Fruit fly (Drosophila melanogaster) whole organism, prepupa: Measurements from ENCODE around the gene mthl7.

ENCODE experiments used
- Blimp-1 ChIP-seq: fragments of 200-800 bp; sonication (Bioruptor generic); optimal IDR thresholded peaks from 3 replicates; lab custom pipeline; 2017; ENCODE audit warnings: missing biosample characterization, missing genetic modification characterization, mild to moderate bottlenecking, moderate library complexity, missing genetic modification reagents
- CG10631 ChIP-seq: fragments of 200-800 bp; sonication (Bioruptor generic); optimal IDR thresholded peaks from 2 replicates; lab custom pipeline; 2016; ENCODE audit warnings: missing biosample characterization, missing genetic modification characterization
- CG10669 ChIP-seq: fragments of 200-800 bp; sonication (Bioruptor generic); optimal IDR thresholded peaks from 3 replicates; lab custom pipeline; 2018; ENCODE audit warnings: missing biosample characterization, mild to moderate bottlenecking, missing genetic modification characterization, moderate library complexity
- CG11294 ChIP-seq: fragments of 200-800 bp; sonication (Bioruptor generic); IDR thresholded peaks from 2 replicates; pipeline ENCODE4 v1.3.6; 2022; ENCODE audit warnings: missing biosample characterization, missing genetic modification characterization
- CG11762 ChIP-seq: fragments of 200-800 bp; sonication (Bioruptor generic); optimal IDR thresholded peaks from 3 replicates; lab custom pipeline; 2016; ENCODE audit warnings: missing biosample characterization, missing genetic modification characterization; ENCODE audit not compliant: insufficient read depth
- CG11902 ChIP-seq: fragments of 200-800 bp; sonication (Bioruptor generic); optimal IDR thresholded peaks from 3 replicates; lab custom pipeline; 2016; ENCODE audit warnings: missing biosample characterization, missing genetic modification characterization
- CG15336 ChIP-seq: fragments of 200-800 bp; sonication (Bioruptor generic); IDR thresholded peaks from 2 replicates; pipeline ENCODE4 v1.3.6; 2022; ENCODE audit warnings: missing biosample characterization, missing genetic modification characterization
- CG1621 ChIP-seq: fragments of 200-800 bp; sonication (Bioruptor generic); optimal IDR thresholded peaks from 3 replicates; lab custom pipeline; 2018; ENCODE audit warnings: missing biosample characterization, mild to moderate bottlenecking, missing genetic modification characterization
- CG16779 ChIP-seq: fragments of 200-800 bp; sonication (Bioruptor generic); optimal IDR thresholded peaks from 3 replicates; lab custom pipeline; 2017; ENCODE audit warnings: missing biosample characterization, mild to moderate bottlenecking, missing genetic modification characterization
- CG3032 ChIP-seq: fragments of 200-800 bp; optimal IDR thresholded peaks from 2 replicates; lab custom pipeline; 2019; ENCODE audit warnings: missing biosample characterization, mild to moderate bottlenecking, missing genetic modification characterization, moderate library complexity
- CG34406 ChIP-seq: fragments of 200-800 bp; sonication (Bioruptor generic); optimal IDR thresholded peaks from 3 replicates; lab custom pipeline; 2016; ENCODE audit warnings: missing biosample characterization, missing genetic modification characterization
- CG3919 ChIP-seq: fragments of 200-800 bp; sonication (Bioruptor generic); optimal IDR thresholded peaks from 3 replicates; lab custom pipeline; 2016; ENCODE audit warnings: missing biosample characterization, missing genetic modification characterization
- CG4318 ChIP-seq: fragments of 200-800 bp; sonication (Bioruptor generic); optimal IDR thresholded peaks from 3 replicates; lab custom pipeline; 2017; ENCODE audit warnings: missing biosample characterization, mild to moderate bottlenecking, missing genetic modification characterization
- CG6163 ChIP-seq: fragments of 200-800 bp; sonication (Bioruptor generic); IDR thresholded peaks from 3 replicates; pipeline ENCODE4 v1.3.6; 2022; ENCODE audit warnings: missing biosample characterization, missing genetic modification characterization
- CG6792 ChIP-seq: fragments of 200-800 bp; sonication (Bioruptor generic); optimal IDR thresholded peaks from 3 replicates; lab custom pipeline; 2016; ENCODE audit warnings: missing biosample characterization, missing genetic modification characterization
- CG6808 ChIP-seq: fragments of 200-800 bp; sonication (Bioruptor generic); optimal IDR thresholded peaks from 3 replicates; lab custom pipeline; 2017; ENCODE audit warnings: missing biosample characterization, missing genetic modification characterization, mild to moderate bottlenecking, moderate library complexity, missing genetic modification reagents
- CG7368 ChIP-seq: fragments of 200-800 bp; sonication (Bioruptor generic); optimal IDR thresholded peaks from 3 replicates; lab custom pipeline; 2016; ENCODE audit warnings: missing biosample characterization, missing genetic modification characterization
- CG8119 ChIP-seq: fragments of 200-800 bp; sonication (Bioruptor generic); IDR thresholded peaks from 3 replicates; pipeline ENCODE4 v1.3.6; 2022; ENCODE audit warnings: missing biosample characterization, missing genetic modification characterization
- CG8319 ChIP-seq: fragments of 200-800 bp; sonication (Bioruptor generic); optimal IDR thresholded peaks from 3 replicates; lab custom pipeline; 2016; ENCODE audit warnings: missing biosample characterization, missing genetic modification characterization
- CG8632 ChIP-seq: fragments of 200-800 bp; sonication (Bioruptor generic); optimal IDR thresholded peaks from 3 replicates; lab custom pipeline; 2016; ENCODE audit warnings: missing biosample characterization, missing genetic modification characterization
- CG9139 ChIP-seq: fragments of 200-800 bp; sonication (Bioruptor generic); optimal IDR thresholded peaks from 3 replicates; lab custom pipeline; 2017; ENCODE audit warnings: missing biosample characterization, mild to moderate bottlenecking, missing genetic modification characterization
- Eip78C ChIP-seq: fragments of 200-800 bp; sonication (Bioruptor generic); peaks from one replicate; lab custom pipeline; 2016; ENCODE audit warnings: missing biosample characterization, missing genetic modification characterization
- Eip93F ChIP-seq: fragments of 200-800 bp; sonication (Bioruptor generic); optimal IDR thresholded peaks from 2 replicates; lab custom pipeline; 2016; ENCODE audit warnings: missing biosample characterization, mild to moderate bottlenecking, missing genetic modification characterization
- Ets21C ChIP-seq: fragments of 200-800 bp; sonication (Bioruptor generic); optimal IDR thresholded peaks from 3 replicates; lab custom pipeline; 2016; ENCODE audit warnings: missing biosample characterization, missing genetic modification characterization
- Ets96B ChIP-seq: fragments of 200-800 bp; optimal IDR thresholded peaks from 2 replicates; lab custom pipeline; 2019; ENCODE audit warnings: missing biosample characterization, mild to moderate bottlenecking, missing genetic modification characterization, moderate library complexity
- Hr38 ChIP-seq: sonication (Bioruptor generic); optimal IDR thresholded peaks from 2 replicates; lab custom pipeline; 2016; ENCODE audit warnings: missing biosample characterization, missing genetic modification characterization
- Met ChIP-seq: fragments of 200-800 bp; sonication (Bioruptor generic); optimal IDR thresholded peaks from 3 replicates; lab custom pipeline; 2016; ENCODE audit warnings: missing biosample characterization, missing genetic modification characterization
- OdsH ChIP-seq: fragments of 200-800 bp; sonication (Bioruptor generic); optimal IDR thresholded peaks from 3 replicates; lab custom pipeline; 2016; ENCODE audit warnings: missing biosample characterization, missing genetic modification characterization
- Sox102F ChIP-seq: fragments of 200-800 bp; sonication (Bioruptor generic); optimal IDR thresholded peaks from 2 replicates; lab custom pipeline; 2016; ENCODE audit warnings: missing biosample characterization, mild to moderate bottlenecking, missing genetic modification characterization
- Sox14 ChIP-seq: fragments of 200-800 bp; sonication (Bioruptor generic); optimal IDR thresholded peaks from 3 replicates; lab custom pipeline; 2016; ENCODE audit warnings: missing biosample characterization, missing genetic modification characterization
- achi ChIP-seq: fragments of 200-800 bp; sonication (Bioruptor generic); optimal IDR thresholded peaks from 3 replicates; lab custom pipeline; 2016; ENCODE audit warnings: missing biosample characterization, missing genetic modification characterization
- cyc ChIP-seq: fragments of 200-800 bp; sonication (Bioruptor generic); optimal IDR thresholded peaks from 3 replicates; lab custom pipeline; 2016; ENCODE audit warnings: missing biosample characterization, missing genetic modification characterization
- dac ChIP-seq: fragments of 200-800 bp; sonication (Bioruptor generic); optimal IDR thresholded peaks from 2 replicates; lab custom pipeline; 2017; ENCODE audit warnings: missing biosample characterization, mild to moderate bottlenecking, missing genetic modification characterization
- dsx ChIP-seq: fragments of 200-800 bp; optimal IDR thresholded peaks from 3 replicates; lab custom pipeline; 2019; ENCODE audit warnings: missing biosample characterization, mild to moderate bottlenecking, missing genetic modification characterization, moderate library complexity; ENCODE audit not compliant: poor library complexity, severe bottlenecking
- eg ChIP-seq: fragments of 200-800 bp; sonication (Bioruptor generic); IDR thresholded peaks from 3 replicates; pipeline ENCODE4 v1.3.6; 2022; ENCODE audit warnings: missing biosample characterization, missing genetic modification characterization
- esn ChIP-seq: fragments of 200-800 bp; sonication (Bioruptor generic); optimal IDR thresholded peaks from 2 replicates; lab custom pipeline; 2016; ENCODE audit warnings: missing biosample characterization, mild to moderate bottlenecking, missing genetic modification characterization, moderate library complexity
- fd59A ChIP-seq: fragments of 200-800 bp; sonication (Bioruptor generic); optimal IDR thresholded peaks from 2 replicates; lab custom pipeline; 2017; ENCODE audit warnings: missing biosample characterization, mild to moderate bottlenecking, missing genetic modification characterization, missing genetic modification reagents
- fd85E ChIP-seq: fragments of 200-800 bp; sonication (Bioruptor generic); optimal IDR thresholded peaks from 3 replicates; lab custom pipeline; 2016; ENCODE audit warnings: missing biosample characterization, missing genetic modification characterization
- fkh ChIP-seq: fragments of 200-800 bp; sonication (Bioruptor generic); optimal IDR thresholded peaks from 3 replicates; lab custom pipeline; 2017; ENCODE audit warnings: missing biosample characterization, mild to moderate bottlenecking, missing genetic modification characterization, moderate library complexity
- salr ChIP-seq, 2 experiments: fragments of 200-800 bp; sonication (Bioruptor generic); optimal IDR thresholded peaks; 3 replicates each; lab custom pipeline; 2016 to 2018; ENCODE audit warnings: missing biosample characterization in 2 of 2, missing genetic modification characterization in 2 of 2, mild to moderate bottlenecking in 1 of 2
- spab ChIP-seq: fragments of 200-800 bp; sonication (Bioruptor generic); optimal IDR thresholded peaks from 2 replicates; lab custom pipeline; 2017; ENCODE audit warnings: missing biosample characterization, mild to moderate bottlenecking, missing genetic modification characterization, missing genetic modification reagents
- ss ChIP-seq, 2 experiments: fragments of 200-800 bp; sonication (Bioruptor generic); optimal IDR thresholded peaks; 2 replicates in 1 of 2; 3 replicates in 1 of 2; lab custom pipeline; 2017 to 2018; ENCODE audit warnings: mild to moderate bottlenecking in 2 of 2, missing biosample characterization in 2 of 2, missing genetic modification characterization in 2 of 2, moderate library complexity in 1 of 2
- svp ChIP-seq: fragments of 200-800 bp; sonication (Bioruptor generic); peaks from one replicate; lab custom pipeline; 2016; ENCODE audit warnings: missing biosample characterization, missing genetic modification characterization
- topi ChIP-seq: fragments of 200-800 bp; sonication (Bioruptor generic); optimal IDR thresholded peaks from 3 replicates; lab custom pipeline; 2016; ENCODE audit warnings: missing biosample characterization, missing genetic modification characterization

mthl7 gene

DNA sequence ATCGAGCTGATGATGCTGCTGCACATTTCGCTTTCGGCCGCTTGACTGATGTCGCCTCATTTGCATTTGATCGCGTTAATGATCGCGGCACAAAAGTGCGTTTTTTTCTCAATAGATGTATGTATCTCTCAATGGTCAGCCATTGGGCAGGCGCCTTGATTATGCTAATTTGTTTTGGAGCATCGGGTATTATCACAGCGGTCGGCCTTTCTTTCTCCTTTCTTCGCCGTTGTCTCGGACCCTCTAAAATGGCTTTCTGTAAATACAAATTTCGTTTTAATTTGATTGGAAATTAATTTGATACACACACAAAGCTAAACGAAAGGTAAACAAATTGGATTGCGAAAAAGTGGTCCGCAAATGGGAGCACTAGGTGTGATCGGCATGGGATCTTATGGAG, 25.0 kb downstream of the mthl7 start:
- TF ChIP-seq fd85E (GFP tag; lab: Kevin White, UChicago): no peak
- no peak for TF ChIP-seq CG11762 (GFP tag; lab: Kevin White, UChicago)
- no peak for TF ChIP-seq CG8119 (GFP tag; lab: Robert Waterston, UW)
- no peak for TF ChIP-seq CG15336
- no peak for TF ChIP-seq salr (GFP tag; optimal IDR thresholded peaks at IDR 0.05; lab: Kevin White, UChicago)
- TF ChIP-seq OdsH (GFP tag; lab: Kevin White, UChicago): no peak
- no peak for TF ChIP-seq CG8319 (GFP tag; lab: Kevin White, UChicago)
- TF ChIP-seq Blimp-1 (GFP tag; lab: Kevin White, UChicago): no peak
- no peak for TF ChIP-seq topi (GFP tag; lab: Kevin White, UChicago)
- TF ChIP-seq Ets21C (GFP tag; lab: Kevin White, UChicago): no peak
- no peak for TF ChIP-seq fd59A (GFP tag; lab: Kevin White, UChicago)
- TF ChIP-seq CG34406: no peak
- TF ChIP-seq cyc (GFP tag; lab: Kevin White, UChicago): no peak
- no peak for TF ChIP-seq CG6792 (GFP tag; lab: Kevin White, UChicago)

DNA sequence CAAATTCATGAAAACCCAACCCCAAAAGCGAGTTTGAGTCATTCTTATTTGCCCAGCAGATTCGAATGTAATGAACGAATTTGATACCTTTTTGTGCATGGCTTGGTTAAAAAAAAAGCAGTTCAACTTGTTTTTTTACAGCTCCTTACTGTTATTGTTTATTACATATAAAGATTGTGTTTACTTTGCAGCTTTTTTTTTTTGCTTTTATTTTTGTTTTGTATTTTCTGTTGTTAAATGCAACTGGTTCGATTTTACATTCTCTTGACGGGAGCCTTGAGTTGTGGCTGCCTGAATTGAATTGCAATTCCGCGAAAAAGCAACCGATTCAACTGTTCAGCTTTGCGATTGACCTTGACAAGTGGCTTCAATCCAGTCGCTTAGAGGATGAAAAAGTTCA, 25.8 kb downstream of the mthl7 start:
- TF ChIP-seq CG10669 (GFP tag; lab: Kevin White, UChicago) (peak; percentile 9), Eip78C (GFP tag; lab: Kevin White, UChicago) (peak; percentile 18), CG8632 (peak; percentile 10), CG15336 (peak; percentile 37; the same call in 1 of the 2 replicates), CG4318 (GFP tag; lab: Kevin White, UChicago) (no peak), CG6808 (GFP tag; lab: Kevin White, UChicago) (peak; percentile 41), spab (GFP tag; lab: Kevin White, UChicago) (peak; percentile 18), fd59A (GFP tag; lab: Kevin White, UChicago) (no peak), CG9139 (GFP tag; lab: Kevin White, UChicago) (peak; percentile 36), ss (GFP tag; optimal IDR thresholded peaks at IDR 0.05; lab: Kevin White, UChicago) (peak in 1 of 2 experiments; percentile 36)

DNA sequence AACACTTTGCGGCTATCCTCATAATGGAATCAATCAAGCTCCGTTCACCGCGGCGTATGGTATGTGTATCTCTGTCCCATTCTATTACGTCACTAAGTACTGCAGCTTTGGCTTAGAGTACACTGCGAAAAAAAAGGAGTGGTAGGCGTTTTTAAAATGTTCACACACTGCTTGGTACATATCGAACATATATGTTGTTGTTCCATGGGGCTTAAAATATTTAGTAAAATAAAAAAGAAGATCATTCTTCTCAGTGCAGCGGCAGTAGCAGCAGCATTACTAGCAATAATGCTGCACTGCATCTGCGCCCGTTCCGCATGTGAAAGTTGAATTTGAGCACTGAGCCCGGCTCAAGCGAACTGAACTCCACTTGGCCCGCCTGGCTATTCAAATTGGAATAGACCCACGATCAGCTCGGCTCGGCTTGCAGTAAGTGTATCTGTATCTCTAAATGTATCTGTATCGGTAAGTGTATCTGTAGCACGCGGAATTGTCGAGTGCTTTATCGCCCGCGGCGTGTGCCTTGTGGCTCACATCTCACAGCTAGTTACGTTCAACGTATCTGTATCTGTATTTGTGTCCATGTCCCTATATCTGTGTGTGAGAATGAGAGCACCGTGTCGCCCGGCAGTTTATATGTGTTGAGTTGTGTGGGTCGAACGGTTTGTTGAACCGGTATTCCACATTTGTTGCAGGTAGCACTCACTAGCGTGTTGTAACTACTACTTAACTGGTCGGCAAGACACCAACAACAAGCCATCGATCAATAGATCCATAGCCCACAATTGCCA, 26.9 kb downstream of the mthl7 start:
- TF ChIP-seq Sox102F (GFP tag; lab: Kevin White, UChicago) (peak; percentile 47), topi (GFP tag; lab: Kevin White, UChicago) (peak; percentile 62), dsx (GFP tag; lab: Kevin White, UChicago) (peak; percentile 2), achi (GFP tag; lab: Kevin White, UChicago) (peak; percentile 87), fkh (GFP tag; lab: Kevin White, UChicago) (no peak), CG6163 (GFP tag; lab: Robert Waterston, UW) (peak; percentile 94), fd59A (GFP tag; lab: Kevin White, UChicago) (peak; percentile 65), ss (GFP tag; optimal IDR thresholded peaks at IDR 0.05; lab: Kevin White, UChicago) (peak in 1 of 2 experiments; percentile 55), cyc (GFP tag; lab: Kevin White, UChicago) (peak; percentile 50), svp (GFP tag; lab: Kevin White, UChicago) (no peak), Ets96B (tag; lab: Kevin White, UChicago) (peak; percentile 52), CG8119 (GFP tag; lab: Robert Waterston, UW) (peak; percentile 95), CG11902 (GFP tag; lab: Kevin White, UChicago) (peak; percentile 52), dac (GFP tag; lab: Kevin White, UChicago) (peak; percentile 83), CG7368 (GFP tag; lab: Kevin White, UChicago) (peak; percentile 72), Met (GFP tag; lab: Kevin White, UChicago) (peak; percentile 62), CG1621 (tag; lab: Kevin White, UChicago) (no peak), CG3032 (tag; lab: Kevin White, UChicago) (peak; percentile 53), Sox14 (GFP tag; lab: Kevin White, UChicago) (peak; percentile 78), OdsH (GFP tag; lab: Kevin White, UChicago) (peak; percentile 90), CG15336 (peak; percentile 97), CG16779 (tag; lab: Kevin White, UChicago) (peak; percentile 54), CG3919 (GFP tag; lab: Kevin White, UChicago) (peak; percentile 89), Eip93F (no peak), eg (GFP tag; lab: Robert Waterston, UW) (peak; percentile 96), CG34406 (peak; percentile 68), esn (GFP tag; lab: Kevin White, UChicago) (peak; percentile 46), CG11294 (GFP tag; lab: Robert Waterston, UW) (peak; percentile 92), Eip78C (GFP tag; lab: Kevin White, UChicago) (peak; percentile 96), Blimp-1 (GFP tag; lab: Kevin White, UChicago) (no peak), CG6792 (GFP tag; lab: Kevin White, UChicago) (peak; percentile 61), Hr38 (GFP tag; lab: Kevin White, UChicago) (peak; percentile 63), CG10631 (GFP tag; lab: Kevin White, UChicago) (peak; percentile 80), Ets21C (GFP tag; lab: Kevin White, UChicago) (no peak)
